Fruit fly (Drosophila melanogaster) S2 (cell line): ENCODE measurements around the gene Mettl4.

Source experiments
- CG8478 ChIP-seq: fragments of >200 bp; optimal IDR thresholded peaks from 2 replicates; lab custom pipeline; 2018
- CTCF ChIP-seq, 2 experiments: fragments of >200 bp; optimal IDR thresholded peaks; 2 replicates each; lab custom pipeline; 2018

DNA sequence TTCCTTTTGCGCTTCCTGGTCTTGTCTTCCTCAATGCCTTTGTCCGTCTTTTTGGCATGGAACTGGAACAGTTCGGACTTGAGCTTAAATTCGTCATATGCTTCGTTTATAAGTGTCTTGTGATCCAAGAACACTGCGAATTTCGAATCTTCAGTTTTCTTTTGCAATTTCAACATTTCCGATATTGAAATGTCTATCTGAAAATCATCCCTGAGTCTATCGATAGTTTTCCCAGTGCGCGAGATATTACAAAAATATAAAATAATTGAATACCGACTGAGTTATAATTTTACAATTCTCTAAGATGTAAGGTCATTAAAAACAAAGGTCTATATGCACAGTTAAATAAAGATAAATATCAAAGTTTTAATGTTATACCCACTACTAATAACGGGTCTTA lies at the start of gene Mettl4:
- TF ChIP-seq CG8478 (lab: Kevin White, UChicago) (no peak), CTCF (optimal IDR thresholded peaks at IDR 0.05; lab: Kevin White, UChicago) (no peak)
